Worm (Caenorhabditis elegans): ENCODE results near the gene srh-212.

ce11 chrV:3554869-3555268 is 42.1 kb downstream of the srh-212 start, which contains the start of gene grl-29:
- TF ChIP-seq ets-4 (tag; optimal IDR thresholded peaks at IDR 0.05) (no peak), elt-2 (tag; optimal IDR thresholded peaks at IDR 0.05) (no peak), nhr-11 (tag; optimal IDR thresholded peaks at IDR 0.05) (no peak), K09A11.1 (tag; optimal IDR thresholded peaks at IDR 0.05; ENCODE audit: insufficient read depth) (no peak), ceh-45 (GFP tag; IDR thresholded peaks at IDR 0.05) (no peak)

Data from whole organism, late embryonic.